Fruit fly (Drosophila melanogaster): ENCODE data around the gene Acyp2.
A peak's percentile ranks its signal among the peaks of the same experiment; 100 is the strongest.

Acyp2 gene

dm6 chr3R:15834375-15835031 lies 42.0 kb downstream of the Acyp2 start, which contains the start of the genes CG43317 and Arpc3A:
Gene CG43317, minus strand, starts transcription at chr3R:15834425.
Gene Arpc3A, plus strand, starts transcription at chr3R:15834648.
- TF ChIP-seq CG15336 (GFP tag; IDR thresholded peaks at IDR 0.05) (no peak), esn (GFP tag; optimal IDR thresholded peaks at IDR 0.05) (peak; percentile 11)

dm6 chr3R:15836864-15837824 lies 44.7 kb downstream of the Acyp2 start, which contains the start of the genes ND-23 and spn-E:
Gene ND-23, minus strand, starts transcription at chr3R:15837117.
Gene spn-E, plus strand, starts transcription at chr3R:15837419.
- TF ChIP-seq CG11762 (GFP tag; optimal IDR thresholded peaks at IDR 0.05; ENCODE audit: insufficient read depth) = no peak
- peak; percentile 69 for TF ChIP-seq CG3032 (tag; optimal IDR thresholded peaks at IDR 0.05)
- TF ChIP-seq Ets96B (tag; optimal IDR thresholded peaks at IDR 0.05) = no peak
- peak; percentile 6 for TF ChIP-seq lz (GFP tag; optimal IDR thresholded peaks at IDR 0.05)
- no peak for TF ChIP-seq cyc (GFP tag; optimal IDR thresholded peaks at IDR 0.05)
- peak; percentile 68 for TF ChIP-seq Eip78C (GFP tag)
- TF ChIP-seq svp (GFP tag) = no peak
- TF ChIP-seq ss (GFP tag; optimal IDR thresholded peaks at IDR 0.05) = no peak
- TF ChIP-seq vri (GFP tag; optimal IDR thresholded peaks at IDR 0.05) = peak; percentile 66
- TF ChIP-seq esn (GFP tag; optimal IDR thresholded peaks at IDR 0.05) = peak; percentile 25
- TF ChIP-seq CG6163 (GFP tag; IDR thresholded peaks at IDR 0.05) = 0 out of 3 replicates have a peak, but pooled peaks have one; percentile 37
- TF ChIP-seq fkh (GFP tag; optimal IDR thresholded peaks at IDR 0.05) = no peak
- TF ChIP-seq CG15336 (GFP tag; IDR thresholded peaks at IDR 0.05) = no peak
- TF ChIP-seq Blimp-1 (GFP tag; optimal IDR thresholded peaks at IDR 0.05) = no peak
- TF ChIP-seq salr (GFP tag; optimal IDR thresholded peaks at IDR 0.05) = peak in 1 of 2 experiments; percentile 24
- no peak for TF ChIP-seq CG8119 (GFP tag; IDR thresholded peaks at IDR 0.05)
- TF ChIP-seq Eip75B (GFP tag; optimal IDR thresholded peaks at IDR 0.05) = no peak
- TF ChIP-seq CG10631 (GFP tag; optimal IDR thresholded peaks at IDR 0.05) = peak; percentile 66
- no peak for TF ChIP-seq CG31627 (GFP tag; optimal IDR thresholded peaks at IDR 0.05)
- no peak for TF ChIP-seq Sox15 (GFP tag; optimal IDR thresholded peaks at IDR 0.05)
- 0 out of 2 replicates have a peak, but pooled peaks have one; percentile 16 for TF ChIP-seq Gug (GFP tag; IDR thresholded peaks at IDR 0.05)
- TF ChIP-seq CG11902 (GFP tag; optimal IDR thresholded peaks at IDR 0.05) = peak; percentile 5
- TF ChIP-seq CG6792 (GFP tag; optimal IDR thresholded peaks at IDR 0.05) = peak; percentile 22
- peak; percentile 29 for TF ChIP-seq OdsH (GFP tag; optimal IDR thresholded peaks at IDR 0.05)
- no peak for TF ChIP-seq achi (GFP tag; optimal IDR thresholded peaks at IDR 0.05)
- TF ChIP-seq CG6808 (GFP tag; optimal IDR thresholded peaks at IDR 0.05) = no peak
- peak; percentile 35 for TF ChIP-seq acj6 (GFP tag; optimal IDR thresholded peaks at IDR 0.05)
- TF ChIP-seq pdm3 (GFP tag; optimal IDR thresholded peaks at IDR 0.05) = no peak
- TF ChIP-seq CG34406 (GFP tag; optimal IDR thresholded peaks at IDR 0.05) = peak; percentile 19
- no peak for TF ChIP-seq topi (GFP tag; optimal IDR thresholded peaks at IDR 0.05)
- TF ChIP-seq Smox (GFP tag; optimal IDR thresholded peaks at IDR 0.05) = no peak
- TF ChIP-seq eg (GFP tag; IDR thresholded peaks at IDR 0.05) = 0 out of 3 replicates have a peak, but pooled peaks have one; percentile 29

- TF ChIP-seq CG7368 (GFP tag; optimal IDR thresholded peaks at IDR 0.05) (no peak), CG8319 (GFP tag; optimal IDR thresholded peaks at IDR 0.05) (no peak), fd59A (GFP tag; optimal IDR thresholded peaks at IDR 0.05) (no peak), Met (GFP tag; optimal IDR thresholded peaks at IDR 0.05) (no peak), eg (GFP tag; IDR thresholded peaks at IDR 0.05) (no peak), CG10631 (GFP tag; optimal IDR thresholded peaks at IDR 0.05) (no peak), OdsH (GFP tag; optimal IDR thresholded peaks at IDR 0.05) (no peak), acj6 (GFP tag; optimal IDR thresholded peaks at IDR 0.05) (no peak), Smox (GFP tag; optimal IDR thresholded peaks at IDR 0.05) (no peak), CG10669 (GFP tag; optimal IDR thresholded peaks at IDR 0.05) (no peak), CG6808 (GFP tag; optimal IDR thresholded peaks at IDR 0.05) (no peak), svp (GFP tag) (no peak), CG11762 (GFP tag; optimal IDR thresholded peaks at IDR 0.05; ENCODE audit: insufficient read depth) (no peak), Blimp-1 (GFP tag; optimal IDR thresholded peaks at IDR 0.05) (no peak), CG6854 (GFP tag; optimal IDR thresholded peaks at IDR 0.05) (no peak), Sox102F (GFP tag; optimal IDR thresholded peaks at IDR 0.05) (no peak), spab (GFP tag; optimal IDR thresholded peaks at IDR 0.05) (no peak), Eip78C (GFP tag) (no peak), lz (GFP tag; optimal IDR thresholded peaks at IDR 0.05) (no peak)
These were observed 46.8 kb downstream of the Acyp2 start, which contains the start of gene Pbp45 for dm6 chr3R:15839294-15839693. Gene Pbp45, minus strand, starts transcription at chr3R:15839515.

All from whole organism, prepupa.